Fruit fly (Drosophila melanogaster): Measurements from ENCODE around the gene CG5958.

Gene CG5958

DNA sequence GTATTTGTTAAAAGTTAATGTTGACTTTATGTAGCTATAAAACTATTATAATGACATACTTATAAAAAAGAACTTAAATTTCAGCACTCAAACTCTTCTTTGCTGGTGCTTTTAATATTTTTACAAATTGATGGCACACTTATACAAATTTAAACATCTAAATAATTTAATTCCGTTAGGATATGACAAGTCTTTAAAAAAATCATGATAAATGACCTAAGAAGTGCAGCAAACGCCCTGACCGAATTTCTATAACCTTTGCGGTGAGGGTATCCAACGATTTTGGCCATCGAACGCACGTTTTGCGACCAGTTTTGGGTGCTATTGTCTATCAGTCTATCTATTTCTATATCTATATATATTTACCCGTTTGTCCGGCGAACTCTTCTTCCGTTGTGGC lies 9.6 kb upstream of the CG5958 start (continued):
- peak; percentile 39 for TF ChIP-seq bcd (GFP tag; optimal IDR thresholded peaks at IDR 0.05)
- no peak for TF ChIP-seq tll (GFP tag; optimal IDR thresholded peaks at IDR 0.05)
- TF ChIP-seq CG13424 (tag; optimal IDR thresholded peaks at IDR 0.05) = peak; percentile 24
- no peak for TF ChIP-seq CG33557 (GFP tag; optimal IDR thresholded peaks at IDR 0.05)
- peak; percentile 23 for TF ChIP-seq CG12155 (GFP tag; optimal IDR thresholded peaks at IDR 0.05)
- no peak for TF ChIP-seq eyg (GFP tag; optimal IDR thresholded peaks at IDR 0.05)
- TF ChIP-seq B-H2 (GFP tag; optimal IDR thresholded peaks at IDR 0.05) = no peak
- TF ChIP-seq CG10209 (GFP tag; optimal IDR thresholded peaks at IDR 0.05) = no peak
- TF ChIP-seq hbn (GFP tag; IDR thresholded peaks at IDR 0.05; ENCODE audit: partially characterized antibody) = no peak
- no peak for TF ChIP-seq CG6854 (GFP tag; optimal IDR thresholded peaks at IDR 0.05)
- TF ChIP-seq esg (GFP tag; conservative IDR thresholded peaks at IDR 0.05) = peak; percentile 37; the same call in 1 of the 2 replicates
- TF ChIP-seq sd (tag; optimal IDR thresholded peaks at IDR 0.05) = peak; percentile 3
- peak; percentile 36; the same call in 1 of the 2 replicates for TF ChIP-seq E2f1 (GFP tag; IDR thresholded peaks at IDR 0.05)
- no peak for TF ChIP-seq CG31441 (GFP tag; IDR thresholded peaks at IDR 0.05)
- TF ChIP-seq BtbVII (GFP tag; optimal IDR thresholded peaks at IDR 0.05) = peak; percentile 24
- no peak for TF ChIP-seq bbx (GFP tag; IDR thresholded peaks at IDR 0.05; ENCODE audit: partially characterized antibody)
- no peak for TF ChIP-seq Dad (GFP tag; optimal IDR thresholded peaks at IDR 0.05)
- no peak for TF ChIP-seq CG11247 (GFP tag; IDR thresholded peaks at IDR 0.05)
- TF ChIP-seq Nf-YB (GFP tag; optimal IDR thresholded peaks at IDR 0.05) = no peak
- TF ChIP-seq CG7839 (tag; optimal IDR thresholded peaks at IDR 0.05) = peak; percentile 51
- TF ChIP-seq Rfx (GFP tag; IDR thresholded peaks at IDR 0.05) = peak; percentile 81
- TF ChIP-seq NfI (GFP tag; optimal IDR thresholded peaks at IDR 0.05) = peak; percentile 39
- TF ChIP-seq zfh1 (GFP tag; IDR thresholded peaks at IDR 0.05) = no peak
- peak; percentile 41 for TF ChIP-seq dmrt99B (tag; optimal IDR thresholded peaks at IDR 0.05)
- peak; percentile 4 for TF ChIP-seq ind (GFP tag; optimal IDR thresholded peaks at IDR 0.05)
- TF ChIP-seq Ada2b (GFP tag; IDR thresholded peaks at IDR 0.05) = peak; percentile 56
- no peak for TF ChIP-seq Hand (GFP tag; optimal IDR thresholded peaks at IDR 0.05)
- peak; percentile 29 for TF ChIP-seq D19B (GFP tag; optimal IDR thresholded peaks at IDR 0.05)
- no peak for TF ChIP-seq CG10267 (tag; optimal IDR thresholded peaks at IDR 0.05)
- no peak for TF ChIP-seq fd64A (GFP tag; optimal IDR thresholded peaks at IDR 0.05)
- TF ChIP-seq CG9609 (GFP tag; optimal IDR thresholded peaks at IDR 0.05) = no peak
- TF ChIP-seq tgo (GFP tag; IDR thresholded peaks at IDR 0.05) = peak; percentile 49; the same call in 2 of the 3 replicates
- no peak for TF ChIP-seq mld (GFP tag; IDR thresholded peaks at IDR 0.05; ENCODE audit: partially characterized antibody)
- no peak for TF ChIP-seq tna (GFP tag; IDR thresholded peaks at IDR 0.05; ENCODE audit: partially characterized antibody)
- no peak for TF ChIP-seq CG31388 (GFP tag; optimal IDR thresholded peaks at IDR 0.05)
- TF ChIP-seq Ets97D (GFP tag; optimal IDR thresholded peaks at IDR 0.05) = no peak
- peak; percentile 47 for TF ChIP-seq CG30403 (GFP tag; optimal IDR thresholded peaks at IDR 0.05)
- TF ChIP-seq jumu (GFP tag; optimal IDR thresholded peaks at IDR 0.05) = no peak
- no peak for TF ChIP-seq CG10274 (GFP tag; optimal IDR thresholded peaks at IDR 0.05)
- TF ChIP-seq HmgD (GFP tag; optimal IDR thresholded peaks at IDR 0.05) = no peak
- TF ChIP-seq CG1024 (GFP tag; IDR thresholded peaks at IDR 0.05) = no peak
- TF ChIP-seq CG17802 (tag; optimal IDR thresholded peaks at IDR 0.05) = no peak
- TF ChIP-seq gt (GFP tag; IDR thresholded peaks at IDR 0.05) = no peak
- TF ChIP-seq Poxn (GFP tag; IDR thresholded peaks at IDR 0.05) = 0 out of 2 replicates have a peak, but pooled peaks have one; percentile 12
- no peak for TF ChIP-seq CG10462 (GFP tag; optimal IDR thresholded peaks at IDR 0.05)
- no peak for TF ChIP-seq kni (GFP tag; optimal IDR thresholded peaks at IDR 0.05)
- TF ChIP-seq ac (GFP tag; optimal IDR thresholded peaks at IDR 0.05) = no peak
- no peak for TF ChIP-seq CG12236 (GFP tag; optimal IDR thresholded peaks at IDR 0.05)
- TF ChIP-seq NC2α (GFP tag; optimal IDR thresholded peaks at IDR 0.05) = no peak
- TF ChIP-seq CG14014 (GFP tag; IDR thresholded peaks at IDR 0.05) = peak; percentile 68
- no peak for TF ChIP-seq schlank (tag; optimal IDR thresholded peaks at IDR 0.05)
